Fruit fly (Drosophila melanogaster) whole organism, embryonic: ENCODE data around the gene MICU3.

ENCODE experiments used
- B-H1 ChIP-seq: fragments of 200-800 bp; sonication (Bioruptor generic); IDR thresholded peaks from 3 replicates; pipeline ENCODE4 v1.3.6; 2022; ENCODE audit warnings: missing biosample characterization, missing genetic modification characterization
- Bdp1 ChIP-seq: fragments of 200-800 bp; sonication (Bioruptor generic); optimal IDR thresholded peaks from 3 replicates; lab custom pipeline; 2016; ENCODE audit warnings: missing biosample characterization, missing genetic modification characterization
- CG10366 ChIP-seq: fragments of 200-800 bp; sonication (Bioruptor generic); IDR thresholded peaks from 2 replicates; pipeline ENCODE4 v1.3.6; 2022; ENCODE audit warnings: missing biosample characterization, missing genetic modification characterization
- CG10462 ChIP-seq: fragments of 200-800 bp; sonication (Bioruptor generic); optimal IDR thresholded peaks from 2 replicates; lab custom pipeline; 2016; ENCODE audit warnings: missing biosample characterization, missing genetic modification characterization
- CG11560 ChIP-seq: fragments of 200-800 bp; sonication (Bioruptor generic); IDR thresholded peaks from 3 replicates; pipeline ENCODE4 v1.3.6; 2022; ENCODE audit warnings: missing biosample characterization, missing genetic modification characterization
- CG12071 ChIP-seq: fragments of 200-800 bp; sonication (Bioruptor generic); optimal IDR thresholded peaks from 3 replicates; lab custom pipeline; 2018; ENCODE audit warnings: missing biosample characterization, mild to moderate bottlenecking, missing genetic modification characterization
- CG12219 ChIP-seq: fragments of 200-800 bp; sonication (Bioruptor generic); optimal IDR thresholded peaks from 3 replicates; lab custom pipeline; 2018; ENCODE audit warnings: missing biosample characterization, mild to moderate bottlenecking, missing genetic modification characterization
- CG12942 ChIP-seq: fragments of 200-800 bp; sonication (Bioruptor generic); optimal IDR thresholded peaks from 3 replicates; lab custom pipeline; 2016; ENCODE audit warnings: missing biosample characterization, missing genetic modification characterization
- CG15514 ChIP-seq: fragments of 200-800 bp; sonication (Bioruptor generic); optimal IDR thresholded peaks from 3 replicates; lab custom pipeline; 2017; ENCODE audit warnings: missing biosample characterization, missing genetic modification characterization, mild to moderate bottlenecking, moderate library complexity, missing genetic modification reagents
- CG17361 ChIP-seq: fragments of 200-800 bp; sonication (Bioruptor generic); IDR thresholded peaks from 3 replicates; pipeline ENCODE4 v1.3.6; 2022; ENCODE audit warnings: missing biosample characterization, missing genetic modification characterization
- CG2199 ChIP-seq: fragments of 200-800 bp; sonication (Bioruptor generic); IDR thresholded peaks from 3 replicates; pipeline ENCODE4 v1.3.6; 2022; ENCODE audit warnings: missing biosample characterization, missing genetic modification characterization
- CG2202 ChIP-seq: fragments of 200-800 bp; sonication (Bioruptor generic); optimal IDR thresholded peaks from 2 replicates; lab custom pipeline; 2018; ENCODE audit warnings: missing biosample characterization, mild to moderate bottlenecking, missing genetic modification characterization
- CG2712 ChIP-seq: fragments of 200-800 bp; optimal IDR thresholded peaks from 3 replicates; lab custom pipeline; 2019; ENCODE audit warnings: missing biosample characterization, mild to moderate bottlenecking, missing genetic modification characterization, moderate library complexity
- CG31388 ChIP-seq: fragments of 200-800 bp; sonication (Bioruptor generic); optimal IDR thresholded peaks from 2 replicates; lab custom pipeline; 2016; ENCODE audit warnings: missing biosample characterization, missing genetic modification characterization
- CG3838 ChIP-seq: fragments of 200-800 bp; sonication (Bioruptor generic); optimal IDR thresholded peaks from 3 replicates; lab custom pipeline; 2016; ENCODE audit warnings: missing biosample characterization, missing genetic modification characterization
- CG6654 ChIP-seq: fragments of 200-800 bp; sonication (Bioruptor generic); optimal IDR thresholded peaks from 2 replicates; lab custom pipeline; 2017; ENCODE audit warnings: missing biosample characterization, mild to moderate bottlenecking, missing genetic modification characterization
- CG7745 ChIP-seq: fragments of 200-800 bp; sonication (Bioruptor generic); optimal IDR thresholded peaks from 2 replicates; lab custom pipeline; 2018; ENCODE audit warnings: missing biosample characterization, mild to moderate bottlenecking, missing genetic modification characterization, moderate library complexity
- CG8089 ChIP-seq: fragments of 200-800 bp; sonication (Bioruptor generic); optimal IDR thresholded peaks from 3 replicates; lab custom pipeline; 2016; ENCODE audit warnings: missing biosample characterization, missing genetic modification characterization
- CG8290 ChIP-seq, 3 experiments: fragments of 200-800 bp; sonication (Bioruptor generic); optimal IDR thresholded peaks; 2 replicates each; lab custom pipeline; 2016 to 2019; ENCODE audit warnings: missing biosample characterization in 3 of 3, missing genetic modification characterization in 3 of 3, mild to moderate bottlenecking in 2 of 3, moderate library complexity in 1 of 3
- CG8765 ChIP-seq: fragments of 200-800 bp; sonication (Bioruptor generic); IDR thresholded peaks from 2 replicates; pipeline ENCODE4 v1.3.6; 2022; ENCODE audit warnings: missing biosample characterization, missing genetic modification characterization
- Eip74EF ChIP-seq, 2 experiments: fragments of 200-800 bp in 1 of 2; fragments of >200 bp in 1 of 2; sonication (Bioruptor generic) in 1 of 2; optimal IDR thresholded peaks; 2 replicates each; lab custom pipeline; 2017 to 2019; ENCODE audit warnings: missing biosample characterization in 2 of 2, missing genetic modification characterization in 2 of 2, mild to moderate bottlenecking in 1 of 2, moderate library complexity in 1 of 2
- Elba2 ChIP-seq: fragments of 200-800 bp; sonication (Bioruptor generic); optimal IDR thresholded peaks from 3 replicates; lab custom pipeline; 2016; ENCODE audit warnings: missing biosample characterization, missing genetic modification characterization
- Fer2 ChIP-seq: fragments of 200-800 bp; sonication (Bioruptor generic); optimal IDR thresholded peaks from 2 replicates; lab custom pipeline; 2018; ENCODE audit warnings: missing biosample characterization, mild to moderate bottlenecking, missing genetic modification characterization, moderate library complexity
- HLH3B ChIP-seq: fragments of 200-800 bp; sonication (Bioruptor generic); IDR thresholded peaks from 2 replicates; pipeline ENCODE4 v1.3.6; 2022; ENCODE audit warnings: missing biosample characterization, missing genetic modification characterization
- NK7.1 ChIP-seq: fragments of 200-800 bp; sonication (Bioruptor generic); optimal IDR thresholded peaks from 3 replicates; lab custom pipeline; 2016; ENCODE audit warnings: missing biosample characterization, missing genetic modification characterization
- Ptx1 ChIP-seq: fragments of 200-800 bp; sonication (Bioruptor generic); IDR thresholded peaks from 2 replicates; pipeline ENCODE4 v1.3.6; 2022; ENCODE audit warnings: missing biosample characterization, missing genetic modification characterization
- Rfx ChIP-seq: fragments of 200-800 bp; sonication (Bioruptor generic); IDR thresholded peaks from 2 replicates; pipeline ENCODE4 v1.3.6; 2022; ENCODE audit warnings: missing biosample characterization, missing genetic modification characterization
- Sin3A ChIP-seq: fragments of >200 bp; optimal IDR thresholded peaks from 2 replicates; lab custom pipeline; 2018
- Six4 ChIP-seq: fragments of 200-800 bp; sonication (Bioruptor generic); optimal IDR thresholded peaks from 2 replicates; lab custom pipeline; 2016; ENCODE audit warnings: missing biosample characterization, missing genetic modification characterization
- TFAM ChIP-seq: fragments of 200-800 bp; sonication (Bioruptor generic); optimal IDR thresholded peaks from 2 replicates; lab custom pipeline; 2017; ENCODE audit warnings: missing biosample characterization, missing genetic modification characterization, inconsistent platforms
- ap ChIP-seq: fragments of 200-800 bp; sonication (Bioruptor generic); IDR thresholded peaks from 2 replicates; pipeline ENCODE4 v1.3.6; 2022; ENCODE audit warnings: missing biosample characterization, missing genetic modification characterization
- caup ChIP-seq: fragments of 200-800 bp; sonication (Bioruptor generic); optimal IDR thresholded peaks from 3 replicates; lab custom pipeline; 2017; ENCODE audit warnings: missing biosample characterization, mild to moderate bottlenecking, missing genetic modification characterization, moderate library complexity; ENCODE audit not compliant: severe bottlenecking
- chif ChIP-seq, 2 experiments: fragments of 200-800 bp; sonication (Bioruptor generic); optimal IDR thresholded peaks; 3 replicates each; lab custom pipeline; 2016; ENCODE audit warnings: missing biosample characterization in 2 of 2, missing genetic modification characterization in 2 of 2
- crol ChIP-seq: fragments of 200-800 bp; sonication (Bioruptor generic); IDR thresholded peaks from 2 replicates; pipeline ENCODE4 v1.3.6; 2022; ENCODE audit warnings: missing biosample characterization, missing genetic modification characterization
- dm ChIP-seq: fragments of 200-800 bp; sonication (Bioruptor generic); optimal IDR thresholded peaks from 3 replicates; lab custom pipeline; 2016; ENCODE audit warnings: missing biosample characterization, missing genetic modification characterization
- dysf ChIP-seq: fragments of 200-800 bp; sonication (Bioruptor generic); IDR thresholded peaks from 3 replicates; pipeline ENCODE4 v1.3.6; 2022; ENCODE audit warnings: missing biosample characterization, missing genetic modification characterization
- fd102C ChIP-seq: fragments of 200-800 bp; sonication (Bioruptor generic); optimal IDR thresholded peaks from 2 replicates; lab custom pipeline; 2018; ENCODE audit warnings: missing biosample characterization, mild to moderate bottlenecking, missing genetic modification characterization, moderate library complexity
- ham ChIP-seq: fragments of 200-800 bp; sonication (Bioruptor generic); IDR thresholded peaks from 2 replicates; pipeline ENCODE4 v1.3.6; 2022; ENCODE audit warnings: missing biosample characterization, missing genetic modification characterization
- hkb ChIP-seq, 2 experiments: fragments of 200-800 bp in 1 of 2; fragments of >200 bp in 1 of 2; sonication (Bioruptor generic) in 1 of 2; IDR thresholded peaks in 1 of 2; optimal IDR thresholded peaks in 1 of 2; 2 replicates each; pipeline versions ENCODE4 v1.3.6 to Lab custom; 2017 to 2022; ENCODE audit warnings: missing biosample characterization in 1 of 2, missing genetic modification characterization in 1 of 2
- lbe ChIP-seq: fragments of 200-800 bp; sonication (Bioruptor generic); optimal IDR thresholded peaks from 2 replicates; lab custom pipeline; 2016; ENCODE audit warnings: missing biosample characterization, mild to moderate bottlenecking, missing genetic modification characterization
- mam ChIP-seq: fragments of 200-800 bp; sonication (Bioruptor generic); optimal IDR thresholded peaks from 3 replicates; lab custom pipeline; 2016; ENCODE audit warnings: missing biosample characterization, missing genetic modification characterization
- nau ChIP-seq: fragments of 200-800 bp; sonication (Bioruptor generic); optimal IDR thresholded peaks from 3 replicates; lab custom pipeline; 2017; ENCODE audit warnings: missing biosample characterization, mild to moderate bottlenecking, missing genetic modification characterization, missing genetic modification reagents
- pfk ChIP-seq: fragments of 200-800 bp; sonication (Bioruptor generic); optimal IDR thresholded peaks from 2 replicates; lab custom pipeline; 2018; ENCODE audit warnings: missing biosample characterization, mild to moderate bottlenecking, missing genetic modification characterization, moderate library complexity
- prd ChIP-seq, 3 experiments: fragments of >200 bp in 2 of 3; fragments of 200-800 bp in 1 of 3; sonication (Bioruptor generic) in 1 of 3; optimal IDR thresholded peaks in 2 of 3; IDR thresholded peaks in 1 of 3; 2 replicates in 2 of 3; 3 replicates in 1 of 3; pipeline versions ENCODE4 v1.3.6 to Lab custom; 2017 to 2022; ENCODE audit warnings: missing biosample characterization in 1 of 3, missing genetic modification characterization in 1 of 3
- pum ChIP-seq: fragments of 200-800 bp; sonication (Bioruptor generic); optimal IDR thresholded peaks from 2 replicates; lab custom pipeline; 2016; ENCODE audit warnings: missing biosample characterization, missing genetic modification characterization
- repo ChIP-seq: fragments of 200-800 bp; sonication (Bioruptor generic); optimal IDR thresholded peaks from 2 replicates; lab custom pipeline; 2016; ENCODE audit warnings: missing biosample characterization, missing genetic modification characterization
- stc ChIP-seq: fragments of 200-800 bp; sonication (Bioruptor generic); IDR thresholded peaks from 2 replicates; pipeline ENCODE4 v1.3.6; 2022; ENCODE audit warnings: missing biosample characterization, missing genetic modification characterization
- twi ChIP-seq: fragments of 200-800 bp; optimal IDR thresholded peaks from 2 replicates; lab custom pipeline; 2019; ENCODE audit warnings: missing biosample characterization, mild to moderate bottlenecking, missing genetic modification characterization, moderate library complexity
- wdn ChIP-seq: fragments of 200-800 bp; sonication (Bioruptor generic); IDR thresholded peaks from 2 replicates; pipeline ENCODE4 v1.3.6; 2022; ENCODE audit warnings: missing biosample characterization, missing genetic modification characterization
- z ChIP-seq: fragments of 200-800 bp; sonication (Bioruptor generic); IDR thresholded peaks from 3 replicates; pipeline ENCODE4 v1.3.6; 2022; ENCODE audit warnings: missing biosample characterization, missing genetic modification characterization

The MICU3 gene

DNA sequence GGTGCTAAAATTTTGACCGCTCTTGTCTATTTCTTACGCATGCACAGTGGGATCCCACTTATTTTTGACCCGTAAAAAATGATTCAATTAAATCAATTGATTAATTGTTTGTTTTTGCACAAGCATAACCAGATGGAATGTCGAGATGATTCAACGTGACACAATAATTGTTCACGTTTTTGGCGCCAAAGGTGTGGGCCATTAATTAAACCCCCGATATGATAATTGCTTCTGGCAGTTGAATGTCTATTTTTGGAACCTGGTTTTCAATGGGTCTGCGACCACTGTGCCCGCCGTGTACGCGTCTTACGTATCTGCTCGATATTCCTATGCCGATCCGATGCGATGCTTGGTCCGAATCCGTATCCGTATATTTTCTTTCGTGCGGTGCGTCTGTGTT is 44.9 kb downstream of the MICU3 start (continued):
- peak; percentile 59; the same call in 1 of the 2 replicates for TF ChIP-seq wdn (GFP tag; lab: Robert Waterston, UW)
- peak; percentile 78 for TF ChIP-seq mam (GFP tag; lab: Kevin White, UChicago)
- TF ChIP-seq CG2202, result peak; percentile 13
- peak; percentile 17 for TF ChIP-seq Fer2 (tag; lab: Kevin White, UChicago)
- peak in 1 of 2 experiments; percentile 63 for TF ChIP-seq Eip74EF (GFP tag; optimal IDR thresholded peaks at IDR 0.05; lab: Kevin White, UChicago)
- peak; percentile 52; the same call in 1 of the 2 replicates for TF ChIP-seq HLH3B (GFP tag; lab: Robert Waterston, UW)
- no peak for TF ChIP-seq ham (GFP tag; lab: Robert Waterston, UW)
- no peak for TF ChIP-seq CG3838 (GFP tag; lab: Kevin White, UChicago)
- no peak for TF ChIP-seq CG10462 (GFP tag; lab: Kevin White, UChicago)
- TF ChIP-seq twi, result peak; percentile 45
- TF ChIP-seq CG2199, result peak; percentile 71; the same call in 1 of the 3 replicates
- no peak for TF ChIP-seq fd102C (GFP tag; lab: Kevin White, UChicago)
- peak; percentile 84 for TF ChIP-seq CG17361 (GFP tag; lab: Robert Waterston, UW)
- TF ChIP-seq Six4 (GFP tag; lab: Kevin White, UChicago), result peak; percentile 72
- peak; percentile 55; the same call in 2 of the 3 replicates for TF ChIP-seq CG11560 (tag; lab: Robert Waterston, UW)
- peak; percentile 35 to 52 for TF ChIP-seq chif (GFP tag; optimal IDR thresholded peaks at IDR 0.05; lab: Kevin White, UChicago)
- peak; percentile 85 for TF ChIP-seq dysf (GFP tag; lab: Robert Waterston, UW)
- peak; percentile 87 for TF ChIP-seq Ptx1 (GFP tag; lab: Robert Waterston, UW)
- peak; percentile 33 for TF ChIP-seq dm (GFP tag; lab: Kevin White, UChicago)
- peak; percentile 53 for TF ChIP-seq CG10366
- no peak for TF ChIP-seq CG15514 (GFP tag; lab: Kevin White, UChicago)
- peak; percentile 54 for TF ChIP-seq B-H1 (GFP tag; lab: Robert Waterston, UW)
- peak; percentile 31 for TF ChIP-seq CG8089 (GFP tag; lab: Kevin White, UChicago)
- TF ChIP-seq CG2712 (tag; lab: Kevin White, UChicago), result peak; percentile 77
- TF ChIP-seq CG6654 (GFP tag; lab: Kevin White, UChicago), result peak; percentile 42
- peak; percentile 69 for TF ChIP-seq stc (GFP tag; lab: Robert Waterston, UW)
- peak; percentile 12 for TF ChIP-seq Bdp1 (GFP tag; lab: Kevin White, UChicago)
- TF ChIP-seq prd (optimal IDR thresholded peaks at IDR 0.05; lab: Kevin White, UChicago), result no peak
- peak; percentile 84 for TF ChIP-seq prd (GFP tag; IDR thresholded peaks at IDR 0.05; lab: Robert Waterston, UW)
- TF ChIP-seq crol, result no peak
- TF ChIP-seq CG12219 (GFP tag; lab: Kevin White, UChicago), result peak; percentile 72
- TF ChIP-seq CG8290 (GFP tag; optimal IDR thresholded peaks at IDR 0.05; lab: Kevin White, UChicago), result peak; percentile 51
- no peak for TF ChIP-seq CG8290 (tag; optimal IDR thresholded peaks at IDR 0.05; lab: Kevin White, UChicago)
- peak; percentile 54 for TF ChIP-seq caup (GFP tag; lab: Kevin White, UChicago)
- no peak for TF ChIP-seq hkb (optimal IDR thresholded peaks at IDR 0.05; lab: Kevin White, UChicago)
- TF ChIP-seq hkb (GFP tag; IDR thresholded peaks at IDR 0.05; lab: Robert Waterston, UW), result peak; percentile 74
- TF ChIP-seq lbe (GFP tag; lab: Kevin White, UChicago), result no peak
- TF ChIP-seq pfk (GFP tag; lab: Kevin White, UChicago), result no peak
- TF ChIP-seq nau (GFP tag; lab: Kevin White, UChicago), result no peak
- no peak for TF ChIP-seq CG31388 (GFP tag; lab: Kevin White, UChicago)
- TF ChIP-seq Sin3A, result no peak
- TF ChIP-seq CG12942 (GFP tag; lab: Kevin White, UChicago), result peak; percentile 32
- TF ChIP-seq z (GFP tag; lab: Robert Waterston, UW), result no peak
- no peak for TF ChIP-seq NK7.1 (GFP tag; lab: Kevin White, UChicago)
- peak; percentile 45 for TF ChIP-seq repo (GFP tag; lab: Kevin White, UChicago)
- TF ChIP-seq Elba2, result no peak
- TF ChIP-seq CG12071, result peak; percentile 78
- no peak for TF ChIP-seq TFAM
- no peak for TF ChIP-seq CG8765 (GFP tag; lab: Robert Waterston, UW)
- peak; percentile 71 for TF ChIP-seq pum (GFP tag; lab: Kevin White, UChicago)
- TF ChIP-seq ap (GFP tag; lab: Robert Waterston, UW), result peak; percentile 57
- no peak for TF ChIP-seq CG7745 (tag; lab: Kevin White, UChicago)
- TF ChIP-seq Rfx (GFP tag; lab: Robert Waterston, UW), result peak; percentile 85
